Worm (Caenorhabditis elegans) whole organism, L1 larva: ENCODE data around the gene C07A9.13.

Experiments
- C04F5.9 ChIP-seq: sonication (generic microtip); optimal IDR thresholded peaks from 2 replicates; lab custom pipeline; 2016; ENCODE audit warnings: missing genetic modification characterization, missing compliant biosample characterization
- C16A3.4 ChIP-seq: fragments of 150-350 bp; optimal IDR thresholded peaks from 2 replicates; lab custom pipeline; 2014; ENCODE audit warnings: missing biosample characterization, missing genetic modification characterization
- ama-1 ChIP-seq: fragments of 150-350 bp; optimal IDR thresholded peaks from 2 replicates; lab custom pipeline; 2014
- blmp-1 ChIP-seq: fragments of 150-350 bp; optimal IDR thresholded peaks from 2 replicates; lab custom pipeline; 2014; ENCODE audit warnings: missing biosample characterization, missing genetic modification characterization
- ceh-8 ChIP-seq: fragments of 200-800 bp; sonication (Bioruptor generic); optimal IDR thresholded peaks from 2 replicates; lab custom pipeline; 2018; ENCODE audit warnings: mild to moderate bottlenecking, missing genetic modification characterization, moderate library complexity, missing compliant biosample characterization
- ceh-82 ChIP-seq, 3 experiments: fragments of 150-350 bp in 1 of 3; sonication (generic microtip) in 2 of 3; optimal IDR thresholded peaks; 2 replicates each; lab custom pipeline; 2014 to 2017; ENCODE audit warnings: missing biosample characterization in 3 of 3, missing genetic modification characterization in 3 of 3
- ceh-90 ChIP-seq: sonication (generic microtip); optimal IDR thresholded peaks from 2 replicates; lab custom pipeline; 2016; ENCODE audit warnings: missing genetic modification characterization, missing compliant biosample characterization
- ces-1 ChIP-seq: fragments of 150-350 bp; optimal IDR thresholded peaks from 2 replicates; lab custom pipeline; 2014; ENCODE audit warnings: missing biosample characterization, missing genetic modification reagents, missing genetic modification characterization
- dpl-1 ChIP-seq, 3 experiments: fragments of 150-350 bp in 2 of 3; sonication (generic microtip) in 1 of 3; optimal IDR thresholded peaks; 2 replicates each; lab custom pipeline; 2014 to 2017; ENCODE audit warnings: missing biosample characterization in 3 of 3, missing genetic modification characterization in 3 of 3, missing genetic modification reagents in 3 of 3
- dsc-1 ChIP-seq: sonication (generic microtip); optimal IDR thresholded peaks from 2 replicates; lab custom pipeline; 2016; ENCODE audit warnings: mild to moderate bottlenecking, missing genetic modification characterization, missing compliant biosample characterization
- efl-3 ChIP-seq: fragments of 200-800 bp; sonication (Bioruptor generic); optimal IDR thresholded peaks from 2 replicates; lab custom pipeline; 2018; ENCODE audit warnings: mild to moderate bottlenecking, missing genetic modification characterization, missing compliant biosample characterization
- egl-13 ChIP-seq: sonication (generic microtip); optimal IDR thresholded peaks from 2 replicates; lab custom pipeline; 2016; ENCODE audit warnings: missing genotype, missing genetic modification reagents, missing genetic modification characterization, missing compliant biosample characterization
- egl-27 ChIP-seq, 2 experiments: fragments of 150-350 bp in 1 of 2; sonication (generic microtip); optimal IDR thresholded peaks; 3 replicates each; lab custom pipeline; 2017 to 2018; ENCODE audit warnings: missing biosample characterization in 2 of 2, missing genetic modification characterization in 2 of 2, missing genetic modification reagents in 2 of 2
- elt-2 ChIP-seq: sonication (generic microtip); optimal IDR thresholded peaks from 2 replicates; lab custom pipeline; 2016; ENCODE audit warnings: missing genetic modification characterization, mild to moderate bottlenecking, inconsistent platforms, missing compliant biosample characterization, missing genetic modification reagents
- elt-3 ChIP-seq, 6 experiments: fragments of 150-350 bp in 1 of 6; sonication (generic microtip); optimal IDR thresholded peaks; 2 replicates each; lab custom pipeline; 2017 to 2018; ENCODE audit warnings: missing biosample characterization in 6 of 6, missing genetic modification characterization in 6 of 6, inconsistent platforms in 1 of 6
- fkh-10 ChIP-seq: sonication (generic microtip); optimal IDR thresholded peaks from 2 replicates; lab custom pipeline; 2017; ENCODE audit warnings: missing biosample characterization, missing genetic modification reagents, missing genetic modification characterization
- fkh-4 ChIP-seq: sonication (generic microtip); optimal IDR thresholded peaks from 2 replicates; lab custom pipeline; 2016; ENCODE audit warnings: missing compliant biosample characterization, missing genetic modification characterization, borderline replicate concordance
- fkh-8 ChIP-seq: sonication (generic microtip); optimal IDR thresholded peaks from 2 replicates; lab custom pipeline; 2016; ENCODE audit warnings: mild to moderate bottlenecking, missing genetic modification characterization, missing compliant biosample characterization
- grh-1 ChIP-seq: fragments of 200-800 bp; sonication (Bioruptor generic); IDR thresholded peaks from 2 replicates; pipeline ENCODE4 v1.3.6; 2022; ENCODE audit warnings: missing genetic modification reagents, missing genetic modification characterization, missing compliant biosample characterization
- hlh-17 ChIP-seq: fragments of 200-800 bp; sonication (Bioruptor generic); optimal IDR thresholded peaks from 2 replicates; lab custom pipeline; 2018; ENCODE audit warnings: missing genetic modification characterization, mild to moderate bottlenecking, missing compliant biosample characterization, moderate library complexity, borderline replicate concordance
- hlh-4 ChIP-seq: sonication (generic microtip); optimal IDR thresholded peaks from 2 replicates; lab custom pipeline; 2016; ENCODE audit warnings: mild to moderate bottlenecking, missing genetic modification characterization, missing compliant biosample characterization
- irx-1 ChIP-seq: sonication (generic microtip); optimal IDR thresholded peaks from 2 replicates; lab custom pipeline; 2016; ENCODE audit warnings: missing genetic modification characterization, missing compliant biosample characterization
- jun-1 ChIP-seq: fragments of 150-350 bp; optimal IDR thresholded peaks from 2 replicates; lab custom pipeline; 2014; ENCODE audit warnings: missing biosample characterization, missing genetic modification reagents, missing genetic modification characterization
- lin-14 ChIP-seq: fragments of 200-800 bp; sonication (Bioruptor generic); optimal IDR thresholded peaks from 2 replicates; lab custom pipeline; 2018; ENCODE audit warnings: mild to moderate bottlenecking, missing genetic modification characterization, moderate library complexity, missing compliant biosample characterization
- lin-39 ChIP-seq: fragments of 150-350 bp; optimal IDR thresholded peaks from 2 replicates; lab custom pipeline; 2014; ENCODE audit warnings: missing biosample characterization, missing genetic modification reagents, missing genetic modification characterization
- lir-3 ChIP-seq: sonication (generic microtip); optimal IDR thresholded peaks from 2 replicates; lab custom pipeline; 2016; ENCODE audit warnings: mild to moderate bottlenecking, missing genetic modification characterization, moderate library complexity, missing compliant biosample characterization; ENCODE audit not compliant: poor library complexity
- mdl-1 ChIP-seq, 2 experiments: fragments of 150-350 bp; optimal IDR thresholded peaks; 2 replicates each; lab custom pipeline; 2014 to 2017; ENCODE audit warnings: missing biosample characterization in 2 of 2, missing genetic modification characterization in 2 of 2, inconsistent platforms in 1 of 2
- nhr-12 ChIP-seq: sonication (generic microtip); optimal IDR thresholded peaks from 2 replicates; lab custom pipeline; 2017; ENCODE audit warnings: missing biosample characterization, missing genetic modification characterization
- nhr-19 ChIP-seq: fragments of 200-800 bp; sonication (Bioruptor generic); conservative IDR thresholded peaks from 2 replicates; pipeline ENCODE4 v1.3.6; 2022; ENCODE audit warnings: missing genetic modification characterization, missing compliant biosample characterization
- nhr-20 ChIP-seq: sonication (generic microtip); optimal IDR thresholded peaks from 2 replicates; lab custom pipeline; 2016; ENCODE audit warnings: mild to moderate bottlenecking, missing genetic modification characterization, missing compliant biosample characterization
- nhr-237 ChIP-seq: fragments of 150-350 bp; optimal IDR thresholded peaks from 2 replicates; lab custom pipeline; 2014; ENCODE audit warnings: missing biosample characterization, missing genetic modification characterization
- nhr-28 ChIP-seq: fragments of 150-350 bp; optimal IDR thresholded peaks from 2 replicates; lab custom pipeline; 2014; ENCODE audit warnings: missing biosample characterization, missing genetic modification characterization
- nhr-71 ChIP-seq: sonication (generic microtip); optimal IDR thresholded peaks from 2 replicates; lab custom pipeline; 2016; ENCODE audit warnings: mild to moderate bottlenecking, missing genetic modification characterization, moderate library complexity, missing compliant biosample characterization
- nhr-84 ChIP-seq: sonication (generic microtip); optimal IDR thresholded peaks from 2 replicates; lab custom pipeline; 2017; ENCODE audit warnings: missing biosample characterization, missing genetic modification characterization
- pax-3 ChIP-seq: fragments of 200-800 bp; sonication (Bioruptor generic); optimal IDR thresholded peaks from 2 replicates; lab custom pipeline; 2018; ENCODE audit warnings: mild to moderate bottlenecking, missing genetic modification characterization, moderate library complexity, missing compliant biosample characterization
- rnt-1 ChIP-seq: sonication (generic microtip); optimal IDR thresholded peaks from 2 replicates; lab custom pipeline; 2016; ENCODE audit warnings: mild to moderate bottlenecking, missing genetic modification characterization, moderate library complexity, missing compliant biosample characterization
- sup-37 ChIP-seq: fragments of 200-800 bp; sonication (Bioruptor generic); optimal IDR thresholded peaks from 2 replicates; lab custom pipeline; 2018; ENCODE audit warnings: mild to moderate bottlenecking, missing genetic modification characterization, missing compliant biosample characterization
- tlp-1 ChIP-seq: fragments of 150-350 bp; optimal IDR thresholded peaks from 2 replicates; lab custom pipeline; 2014; ENCODE audit warnings: missing biosample characterization, missing genetic modification characterization
- unc-130 ChIP-seq: fragments of 150-350 bp; optimal IDR thresholded peaks from 2 replicates; lab custom pipeline; 2017; ENCODE audit warnings: missing biosample characterization, missing genetic modification characterization, inconsistent platforms
- unc-62 ChIP-seq: fragments of 150-350 bp; optimal IDR thresholded peaks from 2 replicates; lab custom pipeline; 2014; ENCODE audit warnings: missing biosample characterization, missing genetic modification reagents, missing genetic modification characterization
- unc-86 ChIP-seq: sonication (generic microtip); optimal IDR thresholded peaks from 2 replicates; lab custom pipeline; 2016; ENCODE audit warnings: missing genetic modification characterization, missing compliant biosample characterization
- unc-98 ChIP-seq: fragments of 200-800 bp; sonication (Bioruptor generic); IDR thresholded peaks from 2 replicates; pipeline ENCODE4 v1.3.6; 2022; ENCODE audit warnings: missing genetic modification characterization, missing compliant biosample characterization
- zag-1 ChIP-seq: fragments of 150-350 bp; optimal IDR thresholded peaks from 2 replicates; lab custom pipeline; 2014; ENCODE audit warnings: missing biosample characterization, missing genetic modification characterization
- zip-4 ChIP-seq: fragments of 200-800 bp; sonication (Bioruptor generic); optimal IDR thresholded peaks from 2 replicates; lab custom pipeline; 2018; ENCODE audit warnings: mild to moderate bottlenecking, missing genetic modification characterization, moderate library complexity, missing compliant biosample characterization
- ztf-11 ChIP-seq, 2 experiments: sonication (generic microtip); optimal IDR thresholded peaks; 2 replicates each; lab custom pipeline; 2016 to 2017; ENCODE audit warnings: missing genetic modification characterization in 2 of 2, missing biosample characterization in 1 of 2, missing compliant biosample characterization in 1 of 2
- ztf-4 ChIP-seq: fragments of 150-350 bp; optimal IDR thresholded peaks from 2 replicates; lab custom pipeline; 2014; ENCODE audit warnings: missing biosample characterization, missing genetic modification characterization

The C07A9.13 gene

DNA sequence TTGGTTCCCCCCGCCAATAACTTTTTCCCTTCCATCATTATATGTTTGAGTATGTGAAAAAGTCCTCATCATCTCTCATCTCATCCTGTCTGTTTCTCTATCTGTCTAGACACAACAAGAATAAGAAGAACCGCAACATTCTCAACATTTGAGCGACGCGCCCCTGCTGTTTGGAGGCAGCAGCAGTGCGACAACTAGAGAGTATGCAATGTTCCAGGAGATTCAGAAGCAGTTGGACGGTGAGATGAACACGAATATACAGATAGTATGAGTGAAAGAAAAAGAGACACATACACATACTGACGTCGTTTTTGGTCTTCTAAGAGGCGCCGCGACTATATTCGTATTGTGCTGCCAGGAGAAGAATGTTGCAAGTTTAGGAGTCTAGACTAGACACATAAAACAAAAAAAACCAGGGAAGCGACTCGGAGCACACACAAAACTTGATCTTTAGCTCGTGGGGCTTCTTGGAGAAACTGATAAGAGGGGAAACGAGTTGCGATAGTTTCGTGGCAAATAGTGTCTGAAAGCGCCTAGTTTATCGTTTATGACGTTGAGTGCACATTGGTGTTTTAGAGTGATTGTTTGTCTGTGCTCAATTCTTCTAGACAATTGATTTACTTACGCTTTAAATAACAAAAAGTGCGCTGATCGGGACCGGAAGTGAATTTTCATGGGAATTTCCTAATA lies 15.5 kb downstream of the C07A9.13 start (continued):
- TF ChIP-seq efl-3 (GFP tag; lab: Kevin White, UChicago) (no peak), lir-3 (tag; lab: Kevin White, UChicago) (no peak), dpl-1 (GFP tag; optimal IDR thresholded peaks at IDR 0.05; lab: Kevin White, UChicago) (peak; percentile 1 to 18 (median 7)), pax-3 (no peak)
- TF ChIP-seq, all 84 proteins: peak for 28

DNA sequence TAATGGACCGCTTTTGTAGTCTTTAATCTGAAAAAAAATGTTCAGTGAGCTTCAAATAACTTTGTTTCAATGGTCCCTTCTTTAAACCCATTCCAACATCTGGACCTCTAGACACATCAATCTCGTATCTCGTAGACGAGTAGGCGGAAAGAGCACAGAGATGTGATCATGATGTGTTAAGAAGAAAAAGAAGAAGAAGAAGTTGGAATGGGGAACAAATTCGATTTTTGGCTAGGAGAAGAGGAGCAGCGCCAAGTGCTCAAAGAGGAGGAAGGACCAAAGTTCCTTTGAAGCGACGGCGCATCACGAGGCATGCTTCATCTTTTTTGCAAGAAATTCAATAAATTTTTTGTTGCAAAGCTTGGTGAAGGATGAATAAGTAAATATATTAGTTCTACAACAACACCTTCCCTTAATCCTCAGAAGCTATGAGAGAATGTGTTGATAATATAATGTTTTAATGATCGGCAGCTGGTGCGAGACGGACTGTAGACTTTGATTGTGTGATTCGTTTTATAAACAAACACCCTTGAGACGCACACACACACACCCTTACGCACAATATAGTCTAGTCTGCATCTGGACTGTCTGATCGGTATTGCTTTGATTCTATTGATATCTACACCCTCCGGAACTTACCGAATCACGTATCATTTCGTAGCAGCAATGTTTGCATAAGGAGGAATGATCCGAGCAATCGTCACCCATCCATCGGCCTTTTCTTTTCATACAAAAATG lies 16.5 kb downstream of the C07A9.13 start:
- TF ChIP-seq unc-62 = no peak
- TF ChIP-seq ztf-11 (tag; optimal IDR thresholded peaks at IDR 0.05; lab: Kevin White, UChicago) = no peak
- no peak for TF ChIP-seq hlh-17
- TF ChIP-seq pax-3 = no peak
- peak; percentile 93 for TF ChIP-seq fkh-10
- no peak for TF ChIP-seq C16A3.4 (tag; lab: Kevin White, UChicago)
- TF ChIP-seq nhr-19 (GFP tag; lab: Robert Waterston, UW) = peak; percentile 48; the same call in 1 of the 2 replicates
- peak; percentile 56 for TF ChIP-seq dsc-1 (tag; lab: Kevin White, UChicago)
- peak; percentile 86 for TF ChIP-seq lin-14 (GFP tag; lab: Kevin White, UChicago)
- TF ChIP-seq unc-98 (GFP tag; lab: Robert Waterston, UW) = no peak
- no peak for TF ChIP-seq tlp-1 (tag; lab: Kevin White, UChicago)
- TF ChIP-seq ceh-82 (tag; optimal IDR thresholded peaks at IDR 0.05; lab: Kevin White, UChicago) = peak in 1 of 3 experiments; percentile 15
- no peak for TF ChIP-seq hlh-4 (tag; lab: Kevin White, UChicago)
- no peak for TF ChIP-seq nhr-84 (tag; lab: Kevin White, UChicago)
- TF ChIP-seq nhr-20 (tag; lab: Kevin White, UChicago) = peak; percentile 49
- TF ChIP-seq nhr-71 = peak; percentile 68
- TF ChIP-seq ces-1 (GFP tag; lab: Kevin White, UChicago) = peak; percentile 20
- no peak for TF ChIP-seq unc-130 (tag; lab: Kevin White, UChicago)
- TF ChIP-seq rnt-1 (tag; lab: Kevin White, UChicago) = peak; percentile 42
- TF ChIP-seq elt-3 (tag; optimal IDR thresholded peaks at IDR 0.05; lab: Kevin White, UChicago) = peak in 1 of 6 experiments; percentile 10
- TF ChIP-seq sup-37 = no peak
- TF ChIP-seq unc-86 (tag; lab: Kevin White, UChicago) = no peak
- no peak for TF ChIP-seq ama-1 (lab: Kevin White, UChicago)
- no peak for TF ChIP-seq fkh-4 (tag; lab: Kevin White, UChicago)
- no peak for TF ChIP-seq C04F5.9 (tag; lab: Kevin White, UChicago)
- TF ChIP-seq nhr-28 (tag; lab: Kevin White, UChicago) = no peak
- TF ChIP-seq fkh-8 (tag; lab: Kevin White, UChicago) = no peak

DNA sequence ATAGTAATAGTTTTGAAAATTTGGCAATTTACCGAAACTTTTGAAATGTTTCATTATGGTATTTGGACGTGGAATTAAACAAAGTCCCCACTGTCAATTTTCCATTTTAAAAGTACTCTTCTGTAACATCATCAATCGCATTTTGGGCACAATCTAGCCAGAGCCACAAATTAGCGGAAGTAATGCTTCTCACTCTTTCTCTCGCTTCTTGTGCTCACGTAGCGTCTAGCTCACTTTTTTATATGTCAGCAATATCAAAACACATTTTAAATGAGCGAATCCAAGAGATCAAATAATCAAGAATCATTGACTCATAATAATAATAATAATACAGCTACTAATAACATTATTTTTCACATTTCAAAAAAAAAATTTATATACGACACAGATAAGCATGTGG lies 17.2 kb downstream of the C07A9.13 start:
- TF ChIP-seq nhr-71 = peak; percentile 51
- no peak for TF ChIP-seq nhr-12
- no peak for TF ChIP-seq unc-86 (tag; lab: Kevin White, UChicago)
- no peak for TF ChIP-seq irx-1 (tag; lab: Kevin White, UChicago)
- no peak for TF ChIP-seq egl-27 (tag; optimal IDR thresholded peaks at IDR 0.05; lab: Kevin White, UChicago)
- no peak for TF ChIP-seq tlp-1 (tag; lab: Kevin White, UChicago)
- TF ChIP-seq nhr-237 (tag; lab: Kevin White, UChicago) = no peak
- no peak for TF ChIP-seq grh-1 (GFP tag; lab: Robert Waterston, UW)
- no peak for TF ChIP-seq ztf-4
- TF ChIP-seq unc-62 = no peak
- no peak for TF ChIP-seq blmp-1
- TF ChIP-seq egl-13 (tag; lab: Kevin White, UChicago) = peak; percentile 15
- peak; percentile 12 for TF ChIP-seq ceh-8
- TF ChIP-seq zip-4 (GFP tag; lab: Kevin White, UChicago) = no peak
- TF ChIP-seq ceh-90 = no peak
- no peak for TF ChIP-seq elt-2 (tag; lab: Kevin White, UChicago)
- TF ChIP-seq lin-39 (tag; lab: Kevin White, UChicago) = no peak
- peak; percentile 72 for TF ChIP-seq fkh-8 (tag; lab: Kevin White, UChicago)
- no peak for TF ChIP-seq zag-1 (tag; lab: Kevin White, UChicago)
- no peak for TF ChIP-seq mdl-1 (tag; optimal IDR thresholded peaks at IDR 0.05; lab: Kevin White, UChicago)
- peak; percentile 4 for TF ChIP-seq lin-14 (GFP tag; lab: Kevin White, UChicago)
- TF ChIP-seq jun-1 = peak; percentile 6
